Fruit fly (Drosophila melanogaster) whole organism, embryonic: Measurements from ENCODE around the gene feo.

Source experiments
- Atf6 ChIP-seq: fragments of 200-800 bp; sonication (Bioruptor generic); IDR thresholded peaks from 2 replicates; pipeline ENCODE4 v1.3.6; 2022; ENCODE audit warnings: missing biosample characterization, missing genetic modification characterization
- Bteb2 ChIP-seq: fragments of 200-800 bp; sonication (Bioruptor generic); optimal IDR thresholded peaks from 2 replicates; lab custom pipeline; 2016; ENCODE audit warnings: missing biosample characterization, missing genetic modification characterization
- CG11723 ChIP-seq: fragments of 200-800 bp; sonication (Bioruptor generic); optimal IDR thresholded peaks from 2 replicates; lab custom pipeline; 2017; ENCODE audit warnings: missing biosample characterization, mild to moderate bottlenecking, missing genetic modification characterization
- CG12299 ChIP-seq: fragments of 200-800 bp; sonication (Bioruptor generic); optimal IDR thresholded peaks from 2 replicates; lab custom pipeline; 2018; ENCODE audit warnings: missing biosample characterization, mild to moderate bottlenecking, missing genetic modification characterization
- CG12391 ChIP-seq: fragments of 200-800 bp; sonication (Bioruptor generic); optimal IDR thresholded peaks from 3 replicates; lab custom pipeline; 2018; ENCODE audit warnings: missing biosample characterization, mild to moderate bottlenecking, missing genetic modification characterization, moderate library complexity
- CG15073 ChIP-seq: fragments of 200-800 bp; sonication (Bioruptor generic); optimal IDR thresholded peaks from 2 replicates; lab custom pipeline; 2016; ENCODE audit warnings: missing biosample characterization, missing genetic modification characterization
- CG16813 ChIP-seq: fragments of 200-800 bp; sonication (Bioruptor generic); IDR thresholded peaks from 3 replicates; pipeline ENCODE4 v1.3.6; 2022; ENCODE audit warnings: missing biosample characterization, missing genetic modification characterization; ENCODE audit not compliant: partially characterized antibody
- CG17359 ChIP-seq: fragments of 200-800 bp; sonication (Bioruptor generic); optimal IDR thresholded peaks from 3 replicates; lab custom pipeline; 2018; ENCODE audit warnings: missing biosample characterization, mild to moderate bottlenecking, missing genetic modification characterization, moderate library complexity
- CG18011 ChIP-seq: fragments of 200-800 bp; sonication (Bioruptor generic); optimal IDR thresholded peaks from 2 replicates; lab custom pipeline; 2017; ENCODE audit warnings: missing biosample characterization, missing genetic modification characterization, mild to moderate bottlenecking, moderate library complexity, missing genotype
- CG1832 ChIP-seq: fragments of 200-800 bp; sonication (Bioruptor generic); optimal IDR thresholded peaks from 2 replicates; lab custom pipeline; 2017; ENCODE audit warnings: missing biosample characterization, mild to moderate bottlenecking, missing genetic modification characterization, inconsistent platforms
- CG18599 ChIP-seq: fragments of 200-800 bp; sonication (Bioruptor generic); optimal IDR thresholded peaks from 3 replicates; lab custom pipeline; 2017; ENCODE audit warnings: missing biosample characterization, missing genetic modification characterization, mild to moderate bottlenecking, moderate library complexity, missing genetic modification reagents
- CG2116 ChIP-seq: fragments of 200-800 bp; sonication (Bioruptor generic); optimal IDR thresholded peaks from 3 replicates; lab custom pipeline; 2018; ENCODE audit warnings: missing biosample characterization, mild to moderate bottlenecking, missing genetic modification characterization
- CG30020 ChIP-seq: fragments of 200-800 bp; optimal IDR thresholded peaks from 2 replicates; lab custom pipeline; 2019; ENCODE audit warnings: missing biosample characterization, mild to moderate bottlenecking, missing genetic modification characterization, moderate library complexity
- CG32532 ChIP-seq: fragments of 200-800 bp; sonication (Bioruptor generic); IDR thresholded peaks from 2 replicates; pipeline ENCODE4 v1.3.6; 2022; ENCODE audit warnings: missing biosample characterization, missing genetic modification characterization
- CG42726 ChIP-seq: fragments of 200-800 bp; sonication (Bioruptor generic); IDR thresholded peaks from 2 replicates; pipeline ENCODE4 v1.3.6; 2022; ENCODE audit warnings: missing biosample characterization, missing genetic modification characterization; ENCODE audit not compliant: partially characterized antibody
- CG6254 ChIP-seq: fragments of 200-800 bp; sonication (Bioruptor generic); optimal IDR thresholded peaks from 3 replicates; lab custom pipeline; 2017; ENCODE audit warnings: mild to moderate bottlenecking, missing biosample characterization, missing genetic modification reagents, missing genetic modification characterization
- Gug ChIP-seq: fragments of 200-800 bp; sonication (Bioruptor generic); IDR thresholded peaks from 4 replicates; pipeline ENCODE4 v1.3.6; 2022; ENCODE audit warnings: missing biosample characterization, missing genetic modification characterization
- HLH3B ChIP-seq: fragments of 200-800 bp; sonication (Bioruptor generic); IDR thresholded peaks from 2 replicates; pipeline ENCODE4 v1.3.6; 2022; ENCODE audit warnings: missing biosample characterization, missing genetic modification characterization
- Hr78 ChIP-seq, 2 experiments: fragments of 200-800 bp in 1 of 2; fragments of >200 bp in 1 of 2; sonication (Bioruptor generic) in 1 of 2; optimal IDR thresholded peaks; 2 replicates each; lab custom pipeline; 2017 to 2019; ENCODE audit warnings: missing biosample characterization in 2 of 2, missing genetic modification characterization in 2 of 2, mild to moderate bottlenecking in 1 of 2, moderate library complexity in 1 of 2
- Max ChIP-seq: fragments of 200-800 bp; sonication (Bioruptor generic); optimal IDR thresholded peaks from 2 replicates; lab custom pipeline; 2016; ENCODE audit warnings: missing biosample characterization, mild to moderate bottlenecking, missing genetic modification characterization
- Nf-YC ChIP-seq: fragments of 200-800 bp; optimal IDR thresholded peaks from 3 replicates; lab custom pipeline; 2019; ENCODE audit warnings: missing biosample characterization, mild to moderate bottlenecking, missing genetic modification characterization, moderate library complexity
- Oaz ChIP-seq: fragments of 200-800 bp; sonication (Bioruptor generic); IDR thresholded peaks from 2 replicates; pipeline ENCODE4 v1.3.6; 2022; ENCODE audit warnings: missing biosample characterization, missing genetic modification characterization
- Ravus ChIP-seq: fragments of 200-800 bp; sonication (Bioruptor generic); IDR thresholded peaks from 2 replicates; pipeline ENCODE4 v1.3.6; 2022; ENCODE audit warnings: missing biosample characterization, missing genetic modification characterization
- abd-A ChIP-seq: fragments of 200-800 bp; sonication (Bioruptor generic); optimal IDR thresholded peaks from 3 replicates; lab custom pipeline; 2019; ENCODE audit warnings: missing biosample characterization, mild to moderate bottlenecking, missing genetic modification characterization, moderate library complexity
- ac ChIP-seq: fragments of 200-800 bp; sonication (Bioruptor generic); optimal IDR thresholded peaks from 3 replicates; lab custom pipeline; 2017; ENCODE audit warnings: missing biosample characterization, mild to moderate bottlenecking, missing genetic modification characterization
- amos ChIP-seq: fragments of 200-800 bp; sonication (Bioruptor generic); IDR thresholded peaks from 2 replicates; pipeline ENCODE4 v1.3.6; 2022; ENCODE audit warnings: missing biosample characterization, missing genetic modification characterization; ENCODE audit not compliant: partially characterized antibody
- ash1 ChIP-seq: fragments of 200-800 bp; sonication (Bioruptor generic); optimal IDR thresholded peaks from 2 replicates; lab custom pipeline; 2018; ENCODE audit warnings: missing biosample characterization, mild to moderate bottlenecking, missing genetic modification characterization
- az2 ChIP-seq: fragments of 200-800 bp; sonication (Bioruptor generic); optimal IDR thresholded peaks from 3 replicates; lab custom pipeline; 2016; ENCODE audit warnings: missing biosample characterization, missing genetic modification characterization
- bsh ChIP-seq, 2 experiments: fragments of 200-800 bp; sonication (Bioruptor generic); optimal IDR thresholded peaks; 2 replicates each; lab custom pipeline; 2017 to 2018; ENCODE audit warnings: mild to moderate bottlenecking in 2 of 2, missing biosample characterization in 2 of 2, missing genetic modification characterization in 2 of 2, moderate library complexity in 1 of 2
- cad ChIP-seq: fragments of >200 bp; optimal IDR thresholded peaks from 2 replicates; lab custom pipeline; 2017; ENCODE audit warnings: missing biosample characterization, missing genetic modification characterization
- chif ChIP-seq, 2 experiments: fragments of 200-800 bp; sonication (Bioruptor generic); optimal IDR thresholded peaks; 3 replicates each; lab custom pipeline; 2016; ENCODE audit warnings: missing biosample characterization in 2 of 2, missing genetic modification characterization in 2 of 2
- crp ChIP-seq, 2 experiments: fragments of 200-800 bp; sonication (Bioruptor generic); optimal IDR thresholded peaks; 2 replicates in 1 of 2; 3 replicates in 1 of 2; lab custom pipeline; 2017; ENCODE audit warnings: missing biosample characterization in 2 of 2, missing genetic modification characterization in 2 of 2, mild to moderate bottlenecking in 1 of 2, moderate library complexity in 1 of 2
- danr ChIP-seq: fragments of 200-800 bp; sonication (Bioruptor generic); IDR thresholded peaks from 2 replicates; pipeline ENCODE4 v1.3.6; 2022; ENCODE audit warnings: missing biosample characterization, missing genetic modification characterization
- gfzf ChIP-seq: fragments of 200-800 bp; sonication (Bioruptor generic); optimal IDR thresholded peaks from 2 replicates; lab custom pipeline; 2016; ENCODE audit warnings: missing biosample characterization, mild to moderate bottlenecking, missing genetic modification characterization, moderate library complexity
- hb ChIP-seq: fragments of 200-800 bp; sonication (Bioruptor generic); IDR thresholded peaks from 3 replicates; pipeline ENCODE4 v1.3.6; 2022; ENCODE audit warnings: missing biosample characterization, missing genetic modification characterization; ENCODE audit not compliant: partially characterized antibody
- hth ChIP-seq: fragments of >200 bp; optimal IDR thresholded peaks from 2 replicates; lab custom pipeline; 2017; ENCODE audit warnings: inconsistent platforms
- kni ChIP-seq: fragments of 200-800 bp; sonication (Bioruptor generic); optimal IDR thresholded peaks from 3 replicates; lab custom pipeline; 2017; ENCODE audit warnings: mild to moderate bottlenecking, missing biosample characterization, missing genetic modification reagents, missing genetic modification characterization
- lab ChIP-seq: fragments of 200-800 bp; sonication (Bioruptor generic); optimal IDR thresholded peaks from 3 replicates; lab custom pipeline; 2017; ENCODE audit warnings: missing biosample characterization, missing genetic modification characterization, mild to moderate bottlenecking, moderate library complexity, missing genetic modification reagents
- nerfin-2 ChIP-seq: fragments of 200-800 bp; sonication (Bioruptor generic); IDR thresholded peaks from 2 replicates; pipeline ENCODE4 v1.3.6; 2022; ENCODE audit warnings: missing biosample characterization, missing genetic modification characterization; ENCODE audit not compliant: partially characterized antibody
- nom ChIP-seq: fragments of 200-800 bp; sonication (Bioruptor generic); optimal IDR thresholded peaks from 2 replicates; lab custom pipeline; 2017; ENCODE audit warnings: missing biosample characterization, missing genetic modification characterization, mild to moderate bottlenecking, moderate library complexity, missing genetic modification reagents
- onecut ChIP-seq: fragments of 200-800 bp; sonication (Bioruptor generic); IDR thresholded peaks from 2 replicates; pipeline ENCODE4 v1.3.6; 2022; ENCODE audit warnings: missing biosample characterization, missing genetic modification characterization
- peb ChIP-seq: fragments of 200-800 bp; sonication (Bioruptor generic); IDR thresholded peaks from 2 replicates; pipeline ENCODE4 v1.3.6; 2022; ENCODE audit warnings: missing biosample characterization, missing genetic modification characterization
- pho ChIP-seq: fragments of 200-800 bp; sonication (Bioruptor generic); optimal IDR thresholded peaks from 2 replicates; lab custom pipeline; 2016; ENCODE audit warnings: missing biosample characterization, missing genetic modification characterization
- row ChIP-seq: fragments of 200-800 bp; sonication (Bioruptor generic); IDR thresholded peaks from 3 replicates; pipeline ENCODE4 v1.3.6; 2022; ENCODE audit warnings: missing biosample characterization, missing genetic modification characterization
- sc ChIP-seq, 3 experiments: fragments of >200 bp in 2 of 3; fragments of 200-800 bp in 1 of 3; sonication (Bioruptor generic) in 1 of 3; optimal IDR thresholded peaks; 2 replicates in 2 of 3; 3 replicates in 1 of 3; lab custom pipeline; 2017; ENCODE audit warnings: mild to moderate bottlenecking in 1 of 3, missing biosample characterization in 1 of 3, missing genetic modification characterization in 1 of 3, missing genetic modification reagents in 1 of 3
- shn ChIP-seq: fragments of 200-800 bp; sonication (Bioruptor generic); optimal IDR thresholded peaks from 3 replicates; lab custom pipeline; 2016; ENCODE audit warnings: missing biosample characterization, missing genetic modification characterization
- sim ChIP-seq: fragments of 200-800 bp; sonication (Bioruptor generic); IDR thresholded peaks from 2 replicates; pipeline ENCODE4 v1.3.6; 2022; ENCODE audit warnings: missing biosample characterization, missing genetic modification characterization
- trem ChIP-seq: fragments of 200-800 bp; optimal IDR thresholded peaks from 3 replicates; lab custom pipeline; 2019; ENCODE audit warnings: missing biosample characterization, mild to moderate bottlenecking, missing genetic modification characterization, moderate library complexity
- trh ChIP-seq: fragments of 200-800 bp; sonication (Bioruptor generic); optimal IDR thresholded peaks from 2 replicates; lab custom pipeline; 2016; ENCODE audit warnings: missing biosample characterization, missing genetic modification characterization

feo gene

dm6 chrX:10832369-10832768, 22.3 kb downstream of the feo start (continued):
- TF ChIP-seq CG42726 (GFP tag; lab: Robert Waterston, UW) (peak; percentile 82), ash1 (GFP tag; lab: Kevin White, UChicago) (peak; percentile 11), nom (GFP tag; lab: Kevin White, UChicago) (peak; percentile 1), sim (GFP tag; lab: Robert Waterston, UW) (no peak), sc (optimal IDR thresholded peaks at IDR 0.05; lab: Kevin White, UChicago) (no peak), sc (GFP tag; optimal IDR thresholded peaks at IDR 0.05; lab: Kevin White, UChicago) (no peak), Ravus (GFP tag; lab: Robert Waterston, UW) (no peak), CG18011 (GFP tag; lab: Kevin White, UChicago) (no peak), pho (peak; percentile 23), CG17359 (tag; lab: Kevin White, UChicago) (peak; percentile 62), hth (lab: Kevin White, UChicago) (no peak), gfzf (GFP tag; lab: Kevin White, UChicago) (no peak), cad (no peak), CG12391 (peak; percentile 50), shn (GFP tag; lab: Kevin White, UChicago) (peak; percentile 47), CG2116 (peak; percentile 60), CG18599 (GFP tag; lab: Kevin White, UChicago) (peak; percentile 27), abd-A (tag; lab: Kevin White, UChicago) (no peak), CG15073 (GFP tag; lab: Kevin White, UChicago) (no peak), Max (GFP tag; lab: Kevin White, UChicago) (peak; percentile 6), peb (GFP tag; lab: Robert Waterston, UW) (no peak), trem (tag; lab: Kevin White, UChicago) (peak; percentile 40), ac (GFP tag; lab: Kevin White, UChicago) (no peak), CG6254 (GFP tag; lab: Kevin White, UChicago) (no peak), HLH3B (GFP tag; lab: Robert Waterston, UW) (peak; percentile 56), onecut (GFP tag; lab: Robert Waterston, UW) (peak; percentile 55), Bteb2 (GFP tag; lab: Kevin White, UChicago) (no peak), Hr78 (GFP tag; optimal IDR thresholded peaks at IDR 0.05; lab: Kevin White, UChicago) (no peak), bsh (GFP tag; optimal IDR thresholded peaks at IDR 0.05; lab: Kevin White, UChicago) (peak in 1 of 2 experiments; percentile 56), hb (GFP tag; lab: Robert Waterston, UW) (no peak), crp (GFP tag; optimal IDR thresholded peaks at IDR 0.05; lab: Kevin White, UChicago) (no peak), lab (GFP tag; lab: Kevin White, UChicago) (peak; percentile 29), az2 (GFP tag; lab: Kevin White, UChicago) (peak; percentile 69), CG1832 (no peak), amos (GFP tag; lab: Robert Waterston, UW) (peak; percentile 66), Nf-YC (tag; lab: Kevin White, UChicago) (peak; percentile 45), nerfin-2 (no peak), Atf6 (GFP tag; lab: Robert Waterston, UW) (0 out of 2 replicates have a peak, but pooled peaks have one; percentile 10), CG32532 (peak; percentile 82), CG11723 (GFP tag; lab: Kevin White, UChicago) (no peak), row (GFP tag; lab: Robert Waterston, UW) (0 out of 3 replicates have a peak, but pooled peaks have one; percentile 20), Gug (peak; percentile 64; the same call in 2 of the 4 replicates), danr (GFP tag; lab: Robert Waterston, UW) (peak; percentile 32; the same call in 1 of the 2 replicates), CG30020 (tag; lab: Kevin White, UChicago) (no peak), Oaz (GFP tag; lab: Robert Waterston, UW) (0 out of 2 replicates have a peak, but pooled peaks have one; percentile 24), chif (GFP tag; optimal IDR thresholded peaks at IDR 0.05; lab: Kevin White, UChicago) (peak; percentile 21 to 74), CG16813 (GFP tag; lab: Robert Waterston, UW) (no peak), CG12299 (peak; percentile 47), kni (GFP tag; lab: Kevin White, UChicago) (no peak), trh (peak; percentile 50)
